Worm (Caenorhabditis elegans) whole organism, dauer: Measurements from ENCODE around the gene C05G5.7.

ENCODE experiments used
- unc-62 ChIP-seq: sonication (generic microtip); optimal IDR thresholded peaks from 2 replicates; lab custom pipeline; 2017; ENCODE audit warnings: missing biosample characterization, missing genetic modification reagents, missing genetic modification characterization

The C05G5.7 gene

ce11 chrX:14736955-14737621 is 6.5 kb downstream of the C05G5.7 start:
- TF ChIP-seq unc-62 (GFP tag; lab: Kevin White, UChicago) = no peak

- TF ChIP-seq unc-62 (GFP tag; lab: Kevin White, UChicago) = no peak
These were observed 7.4 kb downstream of the C05G5.7 start for ce11 chrX:14736220-14736619.

- no peak for TF ChIP-seq unc-62 (GFP tag; lab: Kevin White, UChicago)
These were observed 11.7 kb downstream of the C05G5.7 start, which contains the start of gene F33C8.4 for ce11 chrX:14731828-14732331. F33C8.4 (plus strand) TSS chrX:14732281.

ce11 chrX:14729319-14729718 is 14.3 kb downstream of the C05G5.7 start, which contains the start of gene tsp-8:
tsp-8 (minus strand) TSS chrX:14729503.
- TF ChIP-seq unc-62 (GFP tag; lab: Kevin White, UChicago) = no peak

ce11 chrX:14724935-14725334 is 18.6 kb downstream of the C05G5.7 start:
- TF ChIP-seq unc-62 (GFP tag; lab: Kevin White, UChicago) = no peak

ce11 chrX:14721098-14721497 is 22.5 kb downstream of the C05G5.7 start, which contains the start of gene F33C8.2:
F33C8.2 (plus strand) TSS chrX:14721398.
- TF ChIP-seq unc-62 (GFP tag; lab: Kevin White, UChicago) = no peak

- no peak for TF ChIP-seq unc-62 (GFP tag; lab: Kevin White, UChicago)
These were observed 25.8 kb downstream of the C05G5.7 start for ce11 chrX:14717782-14718181.

ce11 chrX:14715459-14715858 is 28.1 kb downstream of the C05G5.7 start:
- TF ChIP-seq unc-62 (GFP tag; lab: Kevin White, UChicago) = no peak

ce11 chrX:14711168-14711629 is 32.4 kb downstream of the C05G5.7 start, which contains the start of gene atrn-1:
atrn-1 (plus strand) TSS chrX:14711579.
- no peak for TF ChIP-seq unc-62 (GFP tag; lab: Kevin White, UChicago)

ce11 chrX:14709591-14709990 is 34.0 kb downstream of the C05G5.7 start:
- no peak for TF ChIP-seq unc-62 (GFP tag; lab: Kevin White, UChicago)

ce11 chrX:14708176-14708642 is 35.4 kb downstream of the C05G5.7 start:
- TF ChIP-seq unc-62 (GFP tag; lab: Kevin White, UChicago) = no peak

ce11 chrX:14706698-14707285 is 36.8 kb downstream of the C05G5.7 start, which contains the start of gene tmem-184:
tmem-184 (minus strand) TSS chrX:14706861.
- no peak for TF ChIP-seq unc-62 (GFP tag; lab: Kevin White, UChicago)

- no peak for TF ChIP-seq unc-62 (GFP tag; lab: Kevin White, UChicago)
These were observed 38.6 kb downstream of the C05G5.7 start for ce11 chrX:14704933-14705332.

- TF ChIP-seq unc-62 (GFP tag; lab: Kevin White, UChicago) = no peak
These were observed 42.1 kb downstream of the C05G5.7 start, which contains the start of gene F40E10.5 for ce11 chrX:14701490-14701889. F40E10.5 (plus strand) TSS chrX:14701790.

ce11 chrX:14699866-14700265 is 43.7 kb downstream of the C05G5.7 start, which contains the start of gene hch-1:
hch-1 (minus strand) TSS chrX:14699977.
- TF ChIP-seq unc-62 (GFP tag; lab: Kevin White, UChicago) = no peak

- TF ChIP-seq unc-62 (GFP tag; lab: Kevin White, UChicago) = no peak
These were observed 47.7 kb downstream of the C05G5.7 start for ce11 chrX:14695892-14696291.
